Worm (Caenorhabditis elegans) whole organism, L4/young adult: ENCODE results near the gene gpa-5.

Experiments
- dao-5 ChIP-seq: sonication (generic microtip); optimal IDR thresholded peaks from 2 replicates; lab custom pipeline; 2016; ENCODE audit warnings: missing genotype, missing genetic modification characterization, moderate library complexity, missing compliant biosample characterization
- him-1 ChIP-seq: sonication (generic microtip); optimal IDR thresholded peaks from 2 replicates; lab custom pipeline; 2016; ENCODE audit warnings: missing genotype, missing genetic modification reagents, missing genetic modification characterization, missing compliant biosample characterization

- TF ChIP-seq dao-5 (no peak), him-1 (tag; lab: Kevin White, UChicago) (no peak)
Measured at ce11 chrX:2108182-2108581, 12.7 kb downstream of the gpa-5 start.
